Worm (Caenorhabditis elegans): ENCODE measurements around the gene bath-44.
A peak's percentile ranks its signal among the peaks of the same experiment; 100 is the strongest.

The bath-44 gene

ce11 chrII:7385442-7385841 is 9.3 kb upstream of the bath-44 start, which contains the start of gene sre-3:
Gene sre-3, plus strand, starts transcription at chrII:7385742.
- TF ChIP-seq unc-62 (GFP tag; optimal IDR thresholded peaks at IDR 0.05): no peak
- no peak for TF ChIP-seq nhr-77 (tag; optimal IDR thresholded peaks at IDR 0.05)
- no peak for TF ChIP-seq nhr-6 (tag; optimal IDR thresholded peaks at IDR 0.05)
- TF ChIP-seq lin-39 (tag; optimal IDR thresholded peaks at IDR 0.05): no peak
- TF ChIP-seq snpc-4 (tag; optimal IDR thresholded peaks at IDR 0.05): no peak
- no peak for TF ChIP-seq F13H6.1 (tag; optimal IDR thresholded peaks at IDR 0.05)
- no peak for TF ChIP-seq alr-1 (tag; optimal IDR thresholded peaks at IDR 0.05)
- no peak for TF ChIP-seq blmp-1 (tag; optimal IDR thresholded peaks at IDR 0.05; ENCODE audit: insufficient read depth)
- no peak for TF ChIP-seq unc-55 (GFP tag; optimal IDR thresholded peaks at IDR 0.05)
- no peak for TF ChIP-seq mab-5 (tag; optimal IDR thresholded peaks at IDR 0.05)
- no peak for TF ChIP-seq sem-4 (tag; optimal IDR thresholded peaks at IDR 0.05)
- TF ChIP-seq ztf-4 (tag; optimal IDR thresholded peaks at IDR 0.05): no peak
- TF ChIP-seq lin-11 (tag; optimal IDR thresholded peaks at IDR 0.05): no peak
- no peak for TF ChIP-seq aly-2 (tag; optimal IDR thresholded peaks at IDR 0.05)
- no peak for TF ChIP-seq dmd-4 (tag; optimal IDR thresholded peaks at IDR 0.05)

DNA sequence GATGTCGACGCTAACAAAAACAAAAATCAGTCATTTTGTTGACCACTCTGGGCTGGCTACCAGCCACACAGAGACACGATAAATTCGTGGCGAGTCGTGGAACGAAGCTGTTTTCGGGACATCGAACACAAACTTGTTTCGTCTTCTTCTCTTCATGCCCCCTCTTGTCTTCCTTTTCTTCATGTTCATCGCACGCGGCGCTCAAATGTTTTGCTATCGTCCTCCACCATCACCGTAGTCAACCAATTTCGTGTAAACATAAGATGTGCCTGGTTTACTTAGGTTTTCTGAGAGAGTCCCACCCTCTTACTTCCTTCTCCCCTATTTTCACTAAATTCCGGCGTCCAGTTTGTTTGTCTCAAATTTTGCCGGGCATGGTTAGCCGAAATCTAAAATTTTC is 4.4 kb upstream of the bath-44 start:
- TF ChIP-seq R02D3.7 (tag; optimal IDR thresholded peaks at IDR 0.05): no peak
- no peak for TF ChIP-seq sma-9 (GFP tag; optimal IDR thresholded peaks at IDR 0.05)
- no peak for TF ChIP-seq sma-9 (tag; optimal IDR thresholded peaks at IDR 0.05)
- TF ChIP-seq skn-1 (tag; optimal IDR thresholded peaks at IDR 0.05): no peak
- no peak for TF ChIP-seq mab-5 (tag; optimal IDR thresholded peaks at IDR 0.05)
- no peak for TF ChIP-seq ceh-82 (tag; optimal IDR thresholded peaks at IDR 0.05)
- no peak for TF ChIP-seq ztf-1 (GFP tag; conservative IDR thresholded peaks at IDR 0.05)
- TF ChIP-seq elt-3 (tag; optimal IDR thresholded peaks at IDR 0.05): no peak
- TF ChIP-seq nhr-21 (tag; optimal IDR thresholded peaks at IDR 0.05): no peak
- no peak for TF ChIP-seq lin-39 (tag; optimal IDR thresholded peaks at IDR 0.05)
- TF ChIP-seq aly-2 (tag; optimal IDR thresholded peaks at IDR 0.05): no peak
- TF ChIP-seq zag-1 (tag; optimal IDR thresholded peaks at IDR 0.05): no peak

DNA sequence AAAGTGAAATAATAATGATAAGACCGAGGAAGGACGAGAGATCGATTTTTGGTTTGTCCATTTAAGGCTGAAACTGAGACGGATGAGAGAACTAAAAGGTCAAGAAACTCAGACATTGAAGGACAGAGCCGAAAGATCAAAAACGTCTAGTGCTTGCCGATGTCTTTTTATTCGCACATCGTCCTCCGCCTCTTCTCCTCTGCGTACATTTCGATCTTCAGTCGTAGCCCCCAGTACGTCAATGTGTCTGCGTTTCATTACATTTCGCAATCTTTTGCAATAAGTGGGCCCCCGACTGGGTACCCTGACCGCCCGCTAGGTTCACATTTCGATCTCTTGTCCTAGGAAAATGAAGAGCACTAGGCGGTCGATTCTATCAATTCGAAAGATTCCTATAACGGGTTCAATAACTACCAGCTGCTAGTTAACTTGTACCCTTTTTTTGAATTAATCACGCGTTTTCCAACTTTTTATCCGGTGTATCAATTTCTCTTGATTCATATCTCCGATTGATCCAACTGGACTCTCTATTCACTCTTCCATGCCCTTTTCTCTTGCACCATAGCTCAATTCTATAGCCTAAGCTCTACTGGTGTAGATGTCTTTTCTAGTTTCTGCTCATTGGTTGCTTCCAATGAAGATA is 2.6 kb upstream of the bath-44 start:
- TF ChIP-seq blmp-1 (tag; optimal IDR thresholded peaks at IDR 0.05; ENCODE audit: insufficient read depth) (peak; percentile 60), nhr-21 (tag; optimal IDR thresholded peaks at IDR 0.05) (no peak), snpc-4 (tag; optimal IDR thresholded peaks at IDR 0.05) (no peak), ztf-4 (tag; optimal IDR thresholded peaks at IDR 0.05) (no peak), ZK546.5 (tag; optimal IDR thresholded peaks at IDR 0.05) (no peak), ceh-16 (tag; optimal IDR thresholded peaks at IDR 0.05) (no peak), elt-3 (tag; optimal IDR thresholded peaks at IDR 0.05) (no peak), nhr-129 (tag; optimal IDR thresholded peaks at IDR 0.05) (peak; percentile 97), nhr-25 (tag; optimal IDR thresholded peaks at IDR 0.05) (peak; percentile 76), crh-2 (tag; optimal IDR thresholded peaks at IDR 0.05) (peak; percentile 63), C34F6.9 (tag; optimal IDR thresholded peaks at IDR 0.05) (peak; percentile 56), ztf-11 (tag; optimal IDR thresholded peaks at IDR 0.05) (no peak), lsy-2 (tag; optimal IDR thresholded peaks at IDR 0.05) (peak in 1 of 2 experiments; percentile 54), aly-2 (tag; optimal IDR thresholded peaks at IDR 0.05) (no peak), zag-1 (tag; optimal IDR thresholded peaks at IDR 0.05) (peak; percentile 72), fos-1 (tag; optimal IDR thresholded peaks at IDR 0.05) (peak; percentile 85), skn-1 (tag; optimal IDR thresholded peaks at IDR 0.05) (no peak), gmeb-1 (tag; optimal IDR thresholded peaks at IDR 0.05) (peak; percentile 20), sem-4 (tag; optimal IDR thresholded peaks at IDR 0.05) (peak; percentile 34), sma-9 (GFP tag; optimal IDR thresholded peaks at IDR 0.05) (peak; percentile 89), sma-9 (tag; optimal IDR thresholded peaks at IDR 0.05) (no peak), peb-1 (tag; optimal IDR thresholded peaks at IDR 0.05) (no peak), F13H6.1 (tag; optimal IDR thresholded peaks at IDR 0.05) (peak; percentile 54), sma-3 (GFP tag; optimal IDR thresholded peaks at IDR 0.05) (peak; percentile 42)

DNA sequence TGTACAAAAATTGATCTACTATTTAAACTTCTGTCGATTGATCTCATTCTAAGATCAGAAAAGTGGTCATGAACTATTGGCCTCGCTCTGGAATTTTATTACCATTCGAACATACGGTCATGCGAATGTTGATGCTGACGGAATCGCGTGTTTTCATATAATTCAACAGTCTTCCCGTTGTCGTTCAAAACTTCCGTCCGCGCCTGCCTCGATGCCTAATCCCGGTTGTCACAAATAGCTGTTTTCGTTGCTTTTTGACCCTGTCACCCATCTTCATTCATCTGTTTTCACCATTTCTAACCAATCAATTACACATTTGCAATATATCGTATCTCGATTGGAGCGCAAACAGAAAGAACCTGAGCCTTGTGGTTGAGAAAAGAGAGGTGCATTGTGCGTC is 1.4 kb upstream of the bath-44 start:
- peak; percentile 35 for TF ChIP-seq nhr-25 (tag; optimal IDR thresholded peaks at IDR 0.05)
- TF ChIP-seq blmp-1 (tag; optimal IDR thresholded peaks at IDR 0.05; ENCODE audit: insufficient read depth): no peak
- TF ChIP-seq Y55F3AM.14 (GFP tag; optimal IDR thresholded peaks at IDR 0.05): no peak
- no peak for TF ChIP-seq nhr-12 (tag; optimal IDR thresholded peaks at IDR 0.05)
